Worm (Caenorhabditis elegans) whole organism, young adult: Measurements from ENCODE around the gene idpp-2.

Experiments
- B0035.1 ChIP-seq: sonication (generic microtip); optimal IDR thresholded peaks from 2 replicates; lab custom pipeline; 2016; ENCODE audit warnings: missing genetic modification characterization, mild to moderate bottlenecking, missing compliant biosample characterization, missing genotype, missing genetic modification reagents
- F10E7.11 ChIP-seq: sonication (generic microtip); optimal IDR thresholded peaks from 2 replicates; lab custom pipeline; 2017; ENCODE audit warnings: mild to moderate bottlenecking, missing genetic modification characterization, moderate library complexity, missing compliant biosample characterization
- F37B4.10 ChIP-seq: fragments of 200-800 bp; sonication (Bioruptor generic); IDR thresholded peaks from 2 replicates; pipeline ENCODE4 v1.3.6; 2022; ENCODE audit warnings: missing genetic modification characterization, missing compliant biosample characterization
- K12H6.12 ChIP-seq: fragments of 200-800 bp; sonication (Bioruptor generic); optimal IDR thresholded peaks from 2 replicates; lab custom pipeline; 2018; ENCODE audit warnings: mild to moderate bottlenecking, missing genetic modification characterization, missing compliant biosample characterization
- aptf-2 ChIP-seq: fragments of 200-800 bp; sonication (Bioruptor generic); conservative IDR thresholded peaks from 2 replicates; pipeline ENCODE4 v1.3.6; 2022; ENCODE audit warnings: missing genetic modification reagents, missing genetic modification characterization, missing compliant biosample characterization
- atf-7 ChIP-seq: sonication (generic microtip); optimal IDR thresholded peaks from 2 replicates; lab custom pipeline; 2017; ENCODE audit warnings: mild to moderate bottlenecking, missing genetic modification characterization, missing compliant biosample characterization
- attf-6 ChIP-seq: fragments of 200-800 bp; sonication (Bioruptor generic); IDR thresholded peaks from 2 replicates; pipeline ENCODE4 v1.3.6; 2022; ENCODE audit warnings: missing genetic modification reagents, missing genetic modification characterization, missing compliant biosample characterization
- cebp-1 ChIP-seq, 2 experiments: fragments of 200-800 bp in 1 of 2; sonication (Bioruptor generic) in 1 of 2; sonication (generic microtip) in 1 of 2; IDR thresholded peaks in 1 of 2; optimal IDR thresholded peaks in 1 of 2; 2 replicates each; pipeline versions ENCODE4 v1.3.6 to Lab custom; 2017 to 2022; ENCODE audit warnings: missing compliant biosample characterization in 2 of 2, missing genetic modification characterization in 2 of 2, mild to moderate bottlenecking in 1 of 2, missing genetic modification reagents in 1 of 2, moderate library complexity in 1 of 2
- cebp-2 ChIP-seq: fragments of 200-800 bp; sonication (Bioruptor generic); IDR thresholded peaks from 2 replicates; pipeline ENCODE4 v1.3.6; 2022; ENCODE audit warnings: missing genetic modification characterization, missing compliant biosample characterization
- ceh-100 ChIP-seq: fragments of 200-800 bp; sonication (Bioruptor generic); IDR thresholded peaks from 2 replicates; pipeline ENCODE4 v1.3.6; 2022; ENCODE audit warnings: missing genetic modification reagents, missing genetic modification characterization, missing compliant biosample characterization
- ceh-58 ChIP-seq: fragments of 200-800 bp; sonication (Bioruptor generic); IDR thresholded peaks from 2 replicates; pipeline ENCODE4 v1.3.6; 2022; ENCODE audit warnings: missing genetic modification characterization, missing compliant biosample characterization
- dox-1 ChIP-seq: fragments of 200-800 bp; sonication (Bioruptor generic); IDR thresholded peaks from 2 replicates; pipeline ENCODE4 v1.3.6; 2022; ENCODE audit warnings: missing genetic modification reagents, missing genetic modification characterization, missing compliant biosample characterization
- egl-44 ChIP-seq: fragments of 200-800 bp; sonication (Bioruptor generic); IDR thresholded peaks from 2 replicates; pipeline ENCODE4 v1.3.6; 2022; ENCODE audit warnings: missing genetic modification reagents, missing genetic modification characterization, missing compliant biosample characterization
- him-1 ChIP-seq: sonication (generic microtip); optimal IDR thresholded peaks from 2 replicates; lab custom pipeline; 2016; ENCODE audit warnings: missing genotype, missing genetic modification reagents, missing genetic modification characterization, missing compliant biosample characterization
- hmg-20 ChIP-seq: fragments of 200-800 bp; sonication (Bioruptor generic); IDR thresholded peaks from 2 replicates; pipeline ENCODE4 v1.3.6; 2022; ENCODE audit warnings: missing genetic modification reagents, missing genetic modification characterization, missing compliant biosample characterization
- hrde-1 ChIP-seq: sonication (generic microtip); optimal IDR thresholded peaks from 2 replicates; lab custom pipeline; 2016; ENCODE audit warnings: missing genetic modification characterization, mild to moderate bottlenecking, missing compliant biosample characterization, moderate library complexity, missing genotype, missing genetic modification reagents, borderline replicate concordance
- lag-1 ChIP-seq: fragments of 200-800 bp; sonication (Bioruptor generic); IDR thresholded peaks from 2 replicates; pipeline ENCODE4 v1.3.6; 2022; ENCODE audit warnings: missing genetic modification reagents, missing genetic modification characterization, missing compliant biosample characterization
- let-607 ChIP-seq, 2 experiments: fragments of 200-800 bp in 1 of 2; sonication (Bioruptor generic) in 1 of 2; sonication (generic microtip) in 1 of 2; optimal IDR thresholded peaks; 2 replicates each; lab custom pipeline; 2016 to 2018; ENCODE audit warnings: mild to moderate bottlenecking in 2 of 2, missing compliant biosample characterization in 2 of 2, missing genetic modification characterization in 2 of 2, moderate library complexity in 2 of 2, missing genotype in 1 of 2
- lin-26 ChIP-seq: fragments of 200-800 bp; sonication (Bioruptor generic); IDR thresholded peaks from 2 replicates; pipeline ENCODE4 v1.3.6; 2022; ENCODE audit warnings: missing genetic modification reagents, missing genetic modification characterization, missing compliant biosample characterization
- lin-54 ChIP-seq: fragments of 200-800 bp; sonication (Bioruptor generic); optimal IDR thresholded peaks from 2 replicates; lab custom pipeline; 2018; ENCODE audit warnings: mild to moderate bottlenecking, missing genetic modification characterization, missing compliant biosample characterization
- madf-3 ChIP-seq: fragments of 200-800 bp; sonication (Bioruptor generic); IDR thresholded peaks from 2 replicates; pipeline ENCODE4 v1.3.6; 2022; ENCODE audit warnings: missing genetic modification reagents, missing genetic modification characterization, missing compliant biosample characterization
- madf-6 ChIP-seq: fragments of 200-800 bp; sonication (Bioruptor generic); IDR thresholded peaks from 2 replicates; pipeline ENCODE4 v1.3.6; 2022; ENCODE audit warnings: missing genetic modification reagents, missing genetic modification characterization, missing compliant biosample characterization
- mcd-1 ChIP-seq: fragments of 200-800 bp; sonication (Bioruptor generic); IDR thresholded peaks from 2 replicates; pipeline ENCODE4 v1.3.6; 2022; ENCODE audit warnings: missing genetic modification reagents, missing genetic modification characterization, missing compliant biosample characterization
- mel-28 ChIP-seq: sonication (generic microtip); optimal IDR thresholded peaks from 2 replicates; lab custom pipeline; 2016; ENCODE audit warnings: borderline replicate concordance, mild to moderate bottlenecking, missing genetic modification characterization, missing compliant biosample characterization
- mxl-1 ChIP-seq: sonication (generic microtip); optimal IDR thresholded peaks from 2 replicates; lab custom pipeline; 2016; ENCODE audit warnings: missing genetic modification characterization, missing compliant biosample characterization
- nfya-2 ChIP-seq: fragments of 200-800 bp; sonication (Bioruptor generic); IDR thresholded peaks from 2 replicates; pipeline ENCODE4 v1.3.6; 2022; ENCODE audit warnings: missing genetic modification reagents, missing genetic modification characterization, missing compliant biosample characterization
- nhr-120 ChIP-seq: fragments of 200-800 bp; sonication (Bioruptor generic); IDR thresholded peaks from 2 replicates; pipeline ENCODE4 v1.3.6; 2022; ENCODE audit warnings: missing genetic modification characterization, missing compliant biosample characterization
- nhr-27 ChIP-seq: fragments of 200-800 bp; sonication (Bioruptor generic); optimal IDR thresholded peaks from 2 replicates; lab custom pipeline; 2018; ENCODE audit warnings: mild to moderate bottlenecking, missing genetic modification characterization, moderate library complexity, missing compliant biosample characterization
- rcor-1 ChIP-seq: fragments of 200-800 bp; sonication (Bioruptor generic); IDR thresholded peaks from 2 replicates; pipeline ENCODE4 v1.3.6; 2022; ENCODE audit warnings: missing genetic modification reagents, missing genetic modification characterization, missing compliant biosample characterization
- repo-1 ChIP-seq: sonication (generic microtip); optimal IDR thresholded peaks from 2 replicates; lab custom pipeline; 2017; ENCODE audit warnings: mild to moderate bottlenecking, missing genetic modification characterization, missing compliant biosample characterization
- rpc-1 ChIP-seq, 2 experiments: fragments of 150-350 bp in 1 of 2; sonication (generic microtip) in 1 of 2; optimal IDR thresholded peaks; 2 replicates each; lab custom pipeline; 2014 to 2018; ENCODE audit warnings: missing biosample characterization in 1 of 2, missing genetic modification characterization in 1 of 2, missing genetic modification reagents in 1 of 2, missing genotype in 1 of 2
- sea-2 ChIP-seq: fragments of 200-800 bp; sonication (Bioruptor generic); IDR thresholded peaks from 2 replicates; pipeline ENCODE4 v1.3.6; 2022; ENCODE audit warnings: missing genetic modification characterization, missing compliant biosample characterization
- snpc-1.1 ChIP-seq: sonication (generic microtip); optimal IDR thresholded peaks from 2 replicates; lab custom pipeline; 2017; ENCODE audit warnings: missing genetic modification characterization, mild to moderate bottlenecking, missing compliant biosample characterization, antibody characterized with exemption, moderate library complexity, missing genotype, missing genetic modification reagents; ENCODE audit not compliant: insufficient read depth
- somi-1 ChIP-seq: fragments of 200-800 bp; sonication (Bioruptor generic); optimal IDR thresholded peaks from 2 replicates; lab custom pipeline; 2018; ENCODE audit warnings: mild to moderate bottlenecking, missing genetic modification characterization, missing compliant biosample characterization
- tlf-1 ChIP-seq: fragments of 200-800 bp; sonication (Bioruptor generic); optimal IDR thresholded peaks from 2 replicates; lab custom pipeline; 2018; ENCODE audit warnings: mild to moderate bottlenecking, missing genetic modification characterization, missing compliant biosample characterization
- unc-62 ChIP-seq: fragments of 150-350 bp; optimal IDR thresholded peaks from 2 replicates; lab custom pipeline; 2014; ENCODE audit warnings: missing biosample characterization, missing genetic modification reagents, missing genetic modification characterization
- xnd-1 ChIP-seq: sonication (generic microtip); optimal IDR thresholded peaks from 2 replicates; lab custom pipeline; 2016; ENCODE audit warnings: missing genotype, missing genetic modification reagents, missing genetic modification characterization, missing compliant biosample characterization
- zim-3 ChIP-seq: sonication (generic microtip); optimal IDR thresholded peaks from 2 replicates; lab custom pipeline; 2017; ENCODE audit warnings: mild to moderate bottlenecking, missing genetic modification characterization, moderate library complexity, missing compliant biosample characterization
- ztf-25 ChIP-seq: fragments of 200-800 bp; sonication (Bioruptor generic); IDR thresholded peaks from 2 replicates; pipeline ENCODE4 v1.3.6; 2022; ENCODE audit warnings: missing genetic modification reagents, missing genetic modification characterization, missing compliant biosample characterization
- ztf-28 ChIP-seq: fragments of 200-800 bp; sonication (Bioruptor generic); IDR thresholded peaks from 2 replicates; pipeline ENCODE4 v1.3.6; 2022; ENCODE audit warnings: missing genetic modification reagents, missing genetic modification characterization, missing compliant biosample characterization

The idpp-2 gene

DNA sequence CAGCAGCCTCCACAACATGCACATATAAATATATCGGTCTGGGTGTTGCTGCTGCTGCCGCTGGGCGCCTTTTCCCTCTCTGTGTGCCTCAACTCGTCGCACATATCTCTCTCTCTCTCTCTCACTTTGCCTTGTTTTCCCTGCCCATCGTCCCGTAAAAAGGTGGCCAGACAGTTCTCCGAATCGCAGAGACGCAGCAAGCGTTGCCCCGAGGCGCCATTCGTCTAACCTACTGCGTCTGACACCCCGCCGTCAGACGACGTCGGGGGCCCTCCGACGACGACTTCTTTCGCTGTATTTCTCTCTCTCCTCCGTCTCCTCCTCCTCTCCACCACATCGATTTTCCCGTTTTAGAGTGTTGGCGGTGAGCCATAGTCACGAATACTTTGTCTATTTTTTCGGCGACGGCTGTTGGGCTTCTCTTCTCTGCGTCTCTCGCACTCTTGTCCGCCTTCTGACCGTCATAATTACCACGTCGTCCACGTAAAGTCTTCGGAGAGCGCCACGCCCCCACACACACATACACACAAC is 7.3 kb downstream of the idpp-2 start, which contains the start of gene B0348.10 (continued):
- TF ChIP-seq atf-7: peak; percentile 52
- TF ChIP-seq sea-2 (GFP tag; lab: Robert Waterston, UW): no peak
- TF ChIP-seq tlf-1 (GFP tag; lab: Kevin White, UChicago): no peak
- no peak for TF ChIP-seq nfya-2 (GFP tag; lab: Robert Waterston, UW)
- no peak for TF ChIP-seq mel-28 (tag; lab: Kevin White, UChicago)
- no peak for TF ChIP-seq ztf-28 (GFP tag; lab: Robert Waterston, UW)
- peak; percentile 37; the same call in 1 of the 2 replicates for TF ChIP-seq rcor-1 (GFP tag; lab: Robert Waterston, UW)
- TF ChIP-seq K12H6.12 (tag; lab: Kevin White, UChicago): peak; percentile 93
- TF ChIP-seq dox-1 (GFP tag; lab: Robert Waterston, UW): peak; percentile 84
- TF ChIP-seq cebp-1 (GFP tag; IDR thresholded peaks at IDR 0.05; lab: Robert Waterston, UW): no peak; the same call in 1 of the 2 replicates
- peak; percentile 79 for TF ChIP-seq cebp-1 (tag; optimal IDR thresholded peaks at IDR 0.05; lab: Kevin White, UChicago)
- TF ChIP-seq somi-1: peak; percentile 18
- peak; percentile 26 to 49 for TF ChIP-seq let-607 (tag; optimal IDR thresholded peaks at IDR 0.05; lab: Kevin White, UChicago)
- peak; percentile 31 for TF ChIP-seq lin-54 (GFP tag; lab: Kevin White, UChicago)
- TF ChIP-seq nhr-120 (GFP tag; lab: Robert Waterston, UW): no peak
- no peak for TF ChIP-seq B0035.1 (tag; lab: Kevin White, UChicago)
- no peak for TF ChIP-seq hmg-20 (GFP tag; lab: Robert Waterston, UW)
- no peak for TF ChIP-seq him-1
- no peak for TF ChIP-seq ztf-25 (GFP tag; lab: Robert Waterston, UW)
- peak; percentile 39 for TF ChIP-seq F10E7.11 (tag; lab: Kevin White, UChicago)
- TF ChIP-seq rpc-1 (optimal IDR thresholded peaks at IDR 0.05; lab: Kevin White, UChicago): no peak
- TF ChIP-seq rpc-1 (tag; optimal IDR thresholded peaks at IDR 0.05; lab: Kevin White, UChicago): no peak
- no peak for TF ChIP-seq hrde-1
- TF ChIP-seq F37B4.10 (GFP tag; lab: Robert Waterston, UW): 0 out of 2 replicates have a peak, but pooled peaks have one; percentile 64
- no peak for TF ChIP-seq xnd-1 (tag; lab: Kevin White, UChicago)
- peak; percentile 59 for TF ChIP-seq egl-44
- TF ChIP-seq snpc-1.1 (tag; lab: Kevin White, UChicago): no peak
- TF ChIP-seq nhr-27 (tag; lab: Kevin White, UChicago): peak; percentile 5
- no peak for TF ChIP-seq ceh-58 (GFP tag; lab: Robert Waterston, UW)
- no peak for TF ChIP-seq repo-1 (tag; lab: Kevin White, UChicago)
- TF ChIP-seq ceh-100 (GFP tag; lab: Robert Waterston, UW): no peak

ce11 chrV:11158-11557 is 9.7 kb downstream of the idpp-2 start:
- TF ChIP-seq snpc-1.1 (tag; lab: Kevin White, UChicago): no peak
- TF ChIP-seq zim-3: peak; percentile 34
- no peak for TF ChIP-seq madf-3 (GFP tag; lab: Robert Waterston, UW)
- TF ChIP-seq lin-26 (GFP tag; lab: Robert Waterston, UW): no peak

- no peak for TF ChIP-seq mxl-1 (tag; lab: Kevin White, UChicago)
- TF ChIP-seq cebp-2 (GFP tag; lab: Robert Waterston, UW): no peak
- TF ChIP-seq madf-6 (GFP tag; lab: Robert Waterston, UW): 0 out of 2 replicates have a peak, but pooled peaks have one; percentile 21
- no peak for TF ChIP-seq nhr-120 (GFP tag; lab: Robert Waterston, UW)
- no peak for TF ChIP-seq unc-62 (GFP tag; lab: Kevin White, UChicago)
- no peak for TF ChIP-seq lag-1 (GFP tag; lab: Robert Waterston, UW)
- TF ChIP-seq mcd-1: no peak
- no peak for TF ChIP-seq aptf-2 (GFP tag; lab: Robert Waterston, UW)
- TF ChIP-seq attf-6 (GFP tag; lab: Robert Waterston, UW): no peak
- TF ChIP-seq, all 124 proteins: peak for 1
Measured at ce11 chrV:11708-12107, 10.3 kb downstream of the idpp-2 start.
